Fruit fly (Drosophila melanogaster) whole organism, prepupa: ENCODE results near the gene mRpS11.

Experiments used
- Blimp-1 ChIP-seq: fragments of 200-800 bp; sonication (Bioruptor generic); optimal IDR thresholded peaks from 3 replicates; lab custom pipeline; 2017; ENCODE audit warnings: missing biosample characterization, missing genetic modification characterization, mild to moderate bottlenecking, moderate library complexity, missing genetic modification reagents
- CG4318 ChIP-seq: fragments of 200-800 bp; sonication (Bioruptor generic); optimal IDR thresholded peaks from 3 replicates; lab custom pipeline; 2017; ENCODE audit warnings: missing biosample characterization, mild to moderate bottlenecking, missing genetic modification characterization
- CG7368 ChIP-seq: fragments of 200-800 bp; sonication (Bioruptor generic); optimal IDR thresholded peaks from 3 replicates; lab custom pipeline; 2016; ENCODE audit warnings: missing biosample characterization, missing genetic modification characterization
- Eip78C ChIP-seq: fragments of 200-800 bp; sonication (Bioruptor generic); peaks from one replicate; lab custom pipeline; 2016; ENCODE audit warnings: missing biosample characterization, missing genetic modification characterization
- Lpt ChIP-seq: fragments of 200-800 bp; sonication (Bioruptor generic); optimal IDR thresholded peaks from 3 replicates; lab custom pipeline; 2016; ENCODE audit warnings: missing biosample characterization, missing genetic modification characterization
- acj6 ChIP-seq: fragments of 200-800 bp; sonication (Bioruptor generic); optimal IDR thresholded peaks from 3 replicates; lab custom pipeline; 2016; ENCODE audit warnings: missing biosample characterization, missing genetic modification characterization
- salr ChIP-seq, 2 experiments: fragments of 200-800 bp; sonication (Bioruptor generic); optimal IDR thresholded peaks; 3 replicates each; lab custom pipeline; 2016 to 2018; ENCODE audit warnings: missing biosample characterization in 2 of 2, missing genetic modification characterization in 2 of 2, mild to moderate bottlenecking in 1 of 2
- ss ChIP-seq, 2 experiments: fragments of 200-800 bp; sonication (Bioruptor generic); optimal IDR thresholded peaks; 2 replicates in 1 of 2; 3 replicates in 1 of 2; lab custom pipeline; 2017 to 2018; ENCODE audit warnings: mild to moderate bottlenecking in 2 of 2, missing biosample characterization in 2 of 2, missing genetic modification characterization in 2 of 2, moderate library complexity in 1 of 2

DNA sequence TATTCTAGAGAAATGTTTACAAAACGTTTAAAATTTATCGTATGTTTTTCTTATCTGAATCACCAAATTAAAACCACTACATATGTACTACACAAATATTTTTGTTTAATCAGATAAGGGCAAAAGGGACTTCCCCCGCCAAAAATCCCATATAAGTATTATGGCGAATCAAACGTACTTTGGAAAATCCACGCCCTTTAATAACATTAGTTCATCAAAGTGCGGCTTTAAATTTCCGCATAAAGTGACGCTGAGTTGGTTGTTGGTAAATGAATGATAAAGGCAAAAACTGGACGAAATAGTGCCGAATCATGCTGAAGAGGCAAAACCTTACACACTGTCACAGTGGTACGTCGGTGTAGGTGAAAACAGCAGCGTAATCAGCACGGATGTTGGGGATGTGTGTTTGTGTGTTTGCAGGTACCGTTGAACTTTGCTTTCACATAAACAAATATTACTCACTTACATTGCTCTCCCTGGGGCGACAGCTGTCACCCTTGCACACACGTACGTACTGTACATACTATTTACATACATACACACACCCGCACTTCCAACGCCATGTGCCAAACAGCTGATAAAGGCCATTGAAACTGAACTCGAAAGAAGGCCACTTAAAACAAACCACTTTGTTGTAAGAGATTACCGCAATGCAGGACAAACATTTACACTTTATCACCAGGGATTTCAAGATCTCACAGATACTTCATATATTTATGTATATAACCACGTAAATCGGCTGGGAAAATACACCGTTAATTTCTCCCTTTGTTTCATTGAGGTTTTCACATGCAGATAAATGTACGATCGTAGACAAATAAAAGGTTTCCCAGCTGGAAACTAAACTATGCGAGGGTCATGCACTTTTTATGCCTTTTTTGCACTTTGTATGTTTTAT is 6.7 kb downstream of the mRpS11 start:
- TF ChIP-seq CG4318 (GFP tag; lab: Kevin White, UChicago) (no peak), Lpt (GFP tag; lab: Kevin White, UChicago) (no peak), acj6 (GFP tag; lab: Kevin White, UChicago) (no peak), CG7368 (no peak), ss (GFP tag; optimal IDR thresholded peaks at IDR 0.05; lab: Kevin White, UChicago) (peak; percentile 61 to 68), Eip78C (GFP tag; lab: Kevin White, UChicago) (peak; percentile 87), salr (GFP tag; optimal IDR thresholded peaks at IDR 0.05; lab: Kevin White, UChicago) (no peak), Blimp-1 (no peak)
